Worm (Caenorhabditis elegans): ENCODE results near the gene cpg-24.

DNA sequence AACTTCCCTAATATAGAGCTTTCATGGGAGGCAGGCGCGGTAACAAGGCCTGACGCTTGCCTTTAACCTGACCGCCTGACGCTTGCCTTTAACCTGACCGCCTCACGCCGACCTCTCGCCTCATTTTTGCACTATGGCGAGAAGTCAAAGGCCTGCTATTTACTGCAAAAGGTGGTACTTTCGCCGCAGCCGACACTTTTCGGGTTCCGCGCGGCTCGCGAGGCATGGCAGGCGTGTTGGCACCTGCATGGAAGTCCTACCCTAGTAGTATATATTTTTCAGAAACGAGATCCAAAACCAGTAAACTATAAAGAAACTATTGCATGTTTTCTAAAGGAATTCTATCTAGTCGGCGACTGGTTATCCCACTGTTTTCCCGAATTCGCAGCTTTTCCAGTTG lies 3.0 kb upstream of the cpg-24 start:
- TF ChIP-seq egl-27 (tag; optimal IDR thresholded peaks at IDR 0.05) (no peak), nhr-12 (tag; optimal IDR thresholded peaks at IDR 0.05) (no peak), ztf-11 (tag; optimal IDR thresholded peaks at IDR 0.05) (no peak), ceh-16 (tag; optimal IDR thresholded peaks at IDR 0.05) (no peak), Y55F3AM.14 (GFP tag; optimal IDR thresholded peaks at IDR 0.05) (no peak), snpc-4 (tag; optimal IDR thresholded peaks at IDR 0.05) (no peak), nhr-77 (tag; optimal IDR thresholded peaks at IDR 0.05) (no peak), nhr-25 (tag; optimal IDR thresholded peaks at IDR 0.05) (no peak), ama-1 (optimal IDR thresholded peaks at IDR 0.05) (no peak), nhr-6 (tag; optimal IDR thresholded peaks at IDR 0.05) (no peak), nhr-23 (tag; optimal IDR thresholded peaks at IDR 0.05) (no peak), blmp-1 (tag; optimal IDR thresholded peaks at IDR 0.05; ENCODE audit: insufficient read depth) (no peak)
